Fruit fly (Drosophila melanogaster): ENCODE results near the gene Grip.
A peak's percentile ranks its signal among the peaks of the same experiment; 100 is the strongest.

The Grip gene

dm6 chrX:5947870-5948498 is 18.1 kb upstream of the Grip start, which contains the start of gene CG6041 (continued):
- TF ChIP-seq GATAe (GFP tag; conservative IDR thresholded peaks at IDR 0.05) (0 out of 2 replicates have a peak, but pooled peaks have one; percentile 22), C15 (GFP tag; IDR thresholded peaks at IDR 0.05) (no peak), Sox102F (GFP tag; optimal IDR thresholded peaks at IDR 0.05) (no peak), Lpt (GFP tag; optimal IDR thresholded peaks at IDR 0.05) (no peak), CG17328 (GFP tag; IDR thresholded peaks at IDR 0.05) (no peak), luna (GFP tag; optimal IDR thresholded peaks at IDR 0.05) (no peak), bowl (GFP tag; IDR thresholded peaks at IDR 0.05) (no peak), HLHmδ (GFP tag; optimal IDR thresholded peaks at IDR 0.05) (no peak), CG10543 (GFP tag; optimal IDR thresholded peaks at IDR 0.05) (peak; percentile 13), bab2 (GFP tag; optimal IDR thresholded peaks at IDR 0.05) (no peak), CG6791 (GFP tag; IDR thresholded peaks at IDR 0.05; ENCODE audit: partially characterized antibody) (no peak), CG3995 (GFP tag; optimal IDR thresholded peaks at IDR 0.05) (peak; percentile 23), B-H2 (GFP tag; optimal IDR thresholded peaks at IDR 0.05) (peak; percentile 15), mirr (GFP tag; optimal IDR thresholded peaks at IDR 0.05) (peak; percentile 7), Dbx (GFP tag; IDR thresholded peaks at IDR 0.05) (no peak), grn (GFP tag; optimal IDR thresholded peaks at IDR 0.05) (peak; percentile 61), Ptx1 (GFP tag; IDR thresholded peaks at IDR 0.05) (no peak), HmgZ (tag; optimal IDR thresholded peaks at IDR 0.05) (no peak), Awh (GFP tag; IDR thresholded peaks at IDR 0.05) (no peak), lab (GFP tag; optimal IDR thresholded peaks at IDR 0.05) (peak; percentile 33), chinmo (GFP tag; IDR thresholded peaks at IDR 0.05; ENCODE audit: partially characterized antibody) (0 out of 4 replicates have a peak, but pooled peaks have one; percentile 27), CG7271 (tag; optimal IDR thresholded peaks at IDR 0.05) (no peak), CG13624 (GFP tag; optimal IDR thresholded peaks at IDR 0.05) (no peak), CG5245 (GFP tag; optimal IDR thresholded peaks at IDR 0.05) (no peak), Vsx1 (GFP tag; optimal IDR thresholded peaks at IDR 0.05) (no peak), CG12071 (GFP tag; optimal IDR thresholded peaks at IDR 0.05) (no peak)

dm6 chrX:5949951-5950350 is 16.1 kb upstream of the Grip start, which contains the start of gene CG32755:
Gene CG32755 (plus strand): TSS chrX:5950251.
- TF ChIP-seq CG1024 (GFP tag; IDR thresholded peaks at IDR 0.05) (no peak), CG30020 (tag; optimal IDR thresholded peaks at IDR 0.05) (no peak), CG11398 (GFP tag; optimal IDR thresholded peaks at IDR 0.05) (no peak), Ets97D (GFP tag; optimal IDR thresholded peaks at IDR 0.05) (no peak), NK7.1 (GFP tag; optimal IDR thresholded peaks at IDR 0.05) (no peak), toy (GFP tag; IDR thresholded peaks at IDR 0.05) (no peak), CG10543 (GFP tag; optimal IDR thresholded peaks at IDR 0.05) (no peak), vfl (GFP tag; optimal IDR thresholded peaks at IDR 0.05) (no peak), z (GFP tag; IDR thresholded peaks at IDR 0.05) (no peak), dimm (GFP tag; IDR thresholded peaks at IDR 0.05) (no peak), CG33557 (GFP tag; optimal IDR thresholded peaks at IDR 0.05) (no peak), CG2116 (GFP tag; optimal IDR thresholded peaks at IDR 0.05) (no peak), CG15479 (GFP tag; optimal IDR thresholded peaks at IDR 0.05) (no peak), Ada2b (GFP tag; IDR thresholded peaks at IDR 0.05) (no peak), tll (GFP tag; optimal IDR thresholded peaks at IDR 0.05) (no peak), Optix (GFP tag; IDR thresholded peaks at IDR 0.05) (no peak), pnt (GFP tag; optimal IDR thresholded peaks at IDR 0.05) (no peak), Doc2 (GFP tag; IDR thresholded peaks at IDR 0.05) (no peak), fd3F (GFP tag; optimal IDR thresholded peaks at IDR 0.05) (no peak), CG8924 (tag; optimal IDR thresholded peaks at IDR 0.05) (no peak)
